Worm (Caenorhabditis elegans) whole organism, late embryonic: ENCODE measurements around the gene pacs-1.

Source experiments
- ceh-14 ChIP-seq: sonication (generic microtip); optimal IDR thresholded peaks from 2 replicates; lab custom pipeline; 2016; ENCODE audit warnings: missing genotype, missing genetic modification characterization, missing compliant biosample characterization
- ceh-30 ChIP-seq: fragments of 150-350 bp; optimal IDR thresholded peaks from 2 replicates; lab custom pipeline; 2014; ENCODE audit warnings: missing biosample characterization, missing genetic modification characterization
- dve-1 ChIP-seq: sonication (generic microtip); optimal IDR thresholded peaks from 2 replicates; lab custom pipeline; 2017; ENCODE audit warnings: antibody characterized with exemption, mild to moderate bottlenecking, missing genetic modification characterization, missing compliant biosample characterization
- fkh-10 ChIP-seq: fragments of 150-350 bp; optimal IDR thresholded peaks from 2 replicates; lab custom pipeline; 2014; ENCODE audit warnings: missing biosample characterization, missing genetic modification reagents, missing genetic modification characterization
- nfya-1 ChIP-seq: sonication (generic microtip); optimal IDR thresholded peaks from 2 replicates; lab custom pipeline; 2017; ENCODE audit warnings: missing genetic modification characterization, mild to moderate bottlenecking, missing compliant biosample characterization, antibody characterized with exemption, moderate library complexity
- nhr-11 ChIP-seq: fragments of 150-350 bp; optimal IDR thresholded peaks from 2 replicates; lab custom pipeline; 2014; ENCODE audit warnings: missing biosample characterization, missing genetic modification characterization
- pag-3 ChIP-seq: sonication (generic microtip); optimal IDR thresholded peaks from 2 replicates; lab custom pipeline; 2016; ENCODE audit warnings: missing compliant biosample characterization, missing genetic modification characterization, borderline replicate concordance

- TF ChIP-seq pag-3 (tag; lab: Kevin White, UChicago) (no peak), nfya-1 (tag; lab: Kevin White, UChicago) (no peak), ceh-30 (tag; lab: Kevin White, UChicago) (no peak), fkh-10 (GFP tag; lab: Kevin White, UChicago) (no peak), ceh-14 (tag; lab: Kevin White, UChicago) (no peak), dve-1 (tag; lab: Kevin White, UChicago) (no peak), nhr-11 (no peak)
Measured at ce11 chrV:9183718-9184441, 33.2 kb downstream of the pacs-1 start.
